Worm (Caenorhabditis elegans) whole organism, L4/young adult: ENCODE data around the gene R04A9.3.

Source experiments
- W03F9.2 ChIP-seq: fragments of 150-350 bp; optimal IDR thresholded peaks from 2 replicates; lab custom pipeline; 2014; ENCODE audit warnings: missing biosample characterization, missing genetic modification characterization
- dao-5 ChIP-seq: sonication (generic microtip); optimal IDR thresholded peaks from 2 replicates; lab custom pipeline; 2016; ENCODE audit warnings: missing genotype, missing genetic modification characterization, moderate library complexity, missing compliant biosample characterization
- him-1 ChIP-seq: sonication (generic microtip); optimal IDR thresholded peaks from 2 replicates; lab custom pipeline; 2016; ENCODE audit warnings: missing genotype, missing genetic modification reagents, missing genetic modification characterization, missing compliant biosample characterization

- TF ChIP-seq dao-5 (tag; lab: Kevin White, UChicago) (no peak), him-1 (no peak), W03F9.2 (tag; lab: Kevin White, UChicago) (no peak)
Observed at ce11 chrX:421785-422657, 41.6 kb upstream of the R04A9.3 start.
